Fruit fly (Drosophila melanogaster) whole organism, embryonic: Measurements from ENCODE around the gene Nprl3.

ENCODE experiments used
- ATbp ChIP-seq: fragments of 200-800 bp; sonication (Bioruptor generic); optimal IDR thresholded peaks from 2 replicates; lab custom pipeline; 2017; ENCODE audit warnings: missing biosample characterization, mild to moderate bottlenecking, missing genetic modification characterization, missing genetic modification reagents
- CG10274 ChIP-seq: fragments of 200-800 bp; sonication (Bioruptor generic); optimal IDR thresholded peaks from 3 replicates; lab custom pipeline; 2017; ENCODE audit warnings: missing biosample characterization, mild to moderate bottlenecking, missing genetic modification characterization
- CG10979 ChIP-seq: fragments of 200-800 bp; sonication (Bioruptor generic); optimal IDR thresholded peaks from 2 replicates; lab custom pipeline; 2018; ENCODE audit warnings: missing biosample characterization, mild to moderate bottlenecking, missing genetic modification characterization, moderate library complexity
- CG13123 ChIP-seq: fragments of 200-800 bp; sonication (Bioruptor generic); optimal IDR thresholded peaks from 2 replicates; lab custom pipeline; 2016; ENCODE audit warnings: missing biosample characterization, missing genetic modification characterization
- CG14710 ChIP-seq: fragments of 200-800 bp; sonication (Bioruptor generic); optimal IDR thresholded peaks from 3 replicates; lab custom pipeline; 2019; ENCODE audit warnings: missing biosample characterization, mild to moderate bottlenecking, missing genetic modification characterization, moderate library complexity
- CG15479 ChIP-seq: fragments of 200-800 bp; sonication (Bioruptor generic); optimal IDR thresholded peaks from 3 replicates; lab custom pipeline; 2019; ENCODE audit warnings: missing biosample characterization, mild to moderate bottlenecking, missing genetic modification characterization, moderate library complexity
- CG17568 ChIP-seq: fragments of 200-800 bp; sonication (Bioruptor generic); optimal IDR thresholded peaks from 2 replicates; lab custom pipeline; 2018; ENCODE audit warnings: missing biosample characterization, mild to moderate bottlenecking, missing genetic modification characterization, moderate library complexity
- CG2712 ChIP-seq: fragments of 200-800 bp; optimal IDR thresholded peaks from 3 replicates; lab custom pipeline; 2019; ENCODE audit warnings: missing biosample characterization, mild to moderate bottlenecking, missing genetic modification characterization, moderate library complexity
- CG30403 ChIP-seq: fragments of 200-800 bp; sonication (Bioruptor generic); optimal IDR thresholded peaks from 3 replicates; lab custom pipeline; 2016; ENCODE audit warnings: missing biosample characterization, missing genetic modification characterization
- CG31388 ChIP-seq: fragments of 200-800 bp; sonication (Bioruptor generic); optimal IDR thresholded peaks from 2 replicates; lab custom pipeline; 2016; ENCODE audit warnings: missing biosample characterization, missing genetic modification characterization
- CG32532 ChIP-seq: fragments of 200-800 bp; sonication (Bioruptor generic); IDR thresholded peaks from 2 replicates; pipeline ENCODE4 v1.3.6; 2022; ENCODE audit warnings: missing biosample characterization, missing genetic modification characterization
- CG32772 ChIP-seq: fragments of 200-800 bp; sonication (Bioruptor generic); IDR thresholded peaks from 2 replicates; pipeline ENCODE4 v1.3.6; 2022; ENCODE audit warnings: missing biosample characterization, missing genetic modification characterization
- CG3726 ChIP-seq: fragments of 200-800 bp; sonication (Bioruptor generic); IDR thresholded peaks from 3 replicates; pipeline ENCODE4, ENCODE4 v1.3.6; 2022; ENCODE audit warnings: missing biosample characterization, missing genetic modification characterization
- CG7271 ChIP-seq: fragments of 200-800 bp; sonication (Bioruptor generic); optimal IDR thresholded peaks from 2 replicates; lab custom pipeline; 2018; ENCODE audit warnings: missing biosample characterization, mild to moderate bottlenecking, missing genetic modification characterization, moderate library complexity
- CG9727 ChIP-seq: fragments of 200-800 bp; sonication (Bioruptor generic); optimal IDR thresholded peaks from 3 replicates; lab custom pipeline; 2017; ENCODE audit warnings: missing biosample characterization, mild to moderate bottlenecking, missing genetic modification characterization
- CG9876 ChIP-seq: fragments of 200-800 bp; sonication (Bioruptor generic); optimal IDR thresholded peaks from 2 replicates; lab custom pipeline; 2016; ENCODE audit warnings: missing biosample characterization, missing genetic modification characterization
- D19B ChIP-seq: fragments of 200-800 bp; sonication (Bioruptor generic); optimal IDR thresholded peaks from 2 replicates; lab custom pipeline; 2017; ENCODE audit warnings: missing biosample characterization, mild to moderate bottlenecking, missing genetic modification characterization
- Dbx ChIP-seq: fragments of 200-800 bp; sonication (Bioruptor generic); IDR thresholded peaks from 3 replicates; pipeline ENCODE4 v1.3.6; 2022; ENCODE audit warnings: missing biosample characterization, missing genetic modification characterization
- MBD-R2 ChIP-seq: fragments of 200-800 bp; sonication (Bioruptor generic); IDR thresholded peaks from 2 replicates; pipeline ENCODE4 v1.3.6; 2022; ENCODE audit warnings: missing biosample characterization, missing genetic modification characterization
- Nf-YB ChIP-seq: fragments of 200-800 bp; sonication (Bioruptor generic); optimal IDR thresholded peaks from 3 replicates; lab custom pipeline; 2019; ENCODE audit warnings: missing biosample characterization, mild to moderate bottlenecking, missing genetic modification characterization, moderate library complexity
- PHDP ChIP-seq: fragments of 200-800 bp; sonication (Bioruptor generic); optimal IDR thresholded peaks from 3 replicates; lab custom pipeline; 2018; ENCODE audit warnings: missing biosample characterization, mild to moderate bottlenecking, missing genetic modification characterization, moderate library complexity
- Trl ChIP-seq, 3 experiments: fragments of >200 bp in 2 of 3; fragments of 200-800 bp in 1 of 3; sonication (Bioruptor generic) in 1 of 3; optimal IDR thresholded peaks; 2 replicates in 1 of 3; 3 replicates in 2 of 3; lab custom pipeline; 2016 to 2017; ENCODE audit warnings: missing biosample characterization in 1 of 3, missing genetic modification characterization in 1 of 3
- YL-1 ChIP-seq: fragments of 200-800 bp; sonication (Bioruptor generic); optimal IDR thresholded peaks from 3 replicates; lab custom pipeline; 2017; ENCODE audit warnings: missing biosample characterization, mild to moderate bottlenecking, missing genetic modification characterization
- ab ChIP-seq: fragments of 200-800 bp; sonication (Bioruptor generic); optimal IDR thresholded peaks from 2 replicates; lab custom pipeline; 2016; ENCODE audit warnings: missing biosample characterization, missing genetic modification characterization
- amos ChIP-seq: fragments of 200-800 bp; sonication (Bioruptor generic); IDR thresholded peaks from 2 replicates; pipeline ENCODE4 v1.3.6; 2022; ENCODE audit warnings: missing biosample characterization, missing genetic modification characterization; ENCODE audit not compliant: partially characterized antibody
- ase ChIP-seq: fragments of 200-800 bp; sonication (Bioruptor generic); IDR thresholded peaks from 3 replicates; pipeline ENCODE4 v1.3.6; 2022; ENCODE audit warnings: missing biosample characterization, missing genetic modification characterization
- cg ChIP-seq: fragments of 200-800 bp; sonication (Bioruptor generic); optimal IDR thresholded peaks from 3 replicates; lab custom pipeline; 2019; ENCODE audit warnings: missing biosample characterization, mild to moderate bottlenecking, missing genetic modification characterization, moderate library complexity
- crc ChIP-seq: fragments of 200-800 bp; sonication (Bioruptor generic); optimal IDR thresholded peaks from 2 replicates; lab custom pipeline; 2016; ENCODE audit warnings: missing biosample characterization, missing genetic modification characterization
- danr ChIP-seq: fragments of 200-800 bp; sonication (Bioruptor generic); IDR thresholded peaks from 2 replicates; pipeline ENCODE4 v1.3.6; 2022; ENCODE audit warnings: missing biosample characterization, missing genetic modification characterization
- dmrt11E ChIP-seq: fragments of 200-800 bp; sonication (Bioruptor generic); optimal IDR thresholded peaks from 3 replicates; lab custom pipeline; 2018; ENCODE audit warnings: missing biosample characterization, mild to moderate bottlenecking, missing genetic modification characterization, moderate library complexity
- dmrt99B ChIP-seq: fragments of 200-800 bp; sonication (Bioruptor generic); optimal IDR thresholded peaks from 2 replicates; lab custom pipeline; 2018; ENCODE audit warnings: missing biosample characterization, mild to moderate bottlenecking, missing genetic modification characterization, moderate library complexity
- gsb-n ChIP-seq: fragments of 200-800 bp; sonication (Bioruptor generic); optimal IDR thresholded peaks from 3 replicates; lab custom pipeline; 2018; ENCODE audit warnings: missing biosample characterization, mild to moderate bottlenecking, missing genetic modification characterization
- hkb ChIP-seq, 2 experiments: fragments of 200-800 bp in 1 of 2; fragments of >200 bp in 1 of 2; sonication (Bioruptor generic) in 1 of 2; IDR thresholded peaks in 1 of 2; optimal IDR thresholded peaks in 1 of 2; 2 replicates each; pipeline versions ENCODE4 v1.3.6 to Lab custom; 2017 to 2022; ENCODE audit warnings: missing biosample characterization in 1 of 2, missing genetic modification characterization in 1 of 2
- inv ChIP-seq: fragments of 200-800 bp; sonication (Bioruptor generic); IDR thresholded peaks from 2 replicates; pipeline ENCODE4 v1.3.6; 2022; ENCODE audit warnings: missing biosample characterization, missing genetic modification characterization; ENCODE audit not compliant: partially characterized antibody
- knrl ChIP-seq: fragments of 200-800 bp; sonication (Bioruptor generic); IDR thresholded peaks from 3 replicates; pipeline ENCODE4 v1.3.6; 2022; ENCODE audit warnings: missing biosample characterization, missing genetic modification characterization; ENCODE audit not compliant: partially characterized antibody
- lab ChIP-seq: fragments of 200-800 bp; sonication (Bioruptor generic); optimal IDR thresholded peaks from 3 replicates; lab custom pipeline; 2017; ENCODE audit warnings: missing biosample characterization, missing genetic modification characterization, mild to moderate bottlenecking, moderate library complexity, missing genetic modification reagents
- lbe ChIP-seq: fragments of 200-800 bp; sonication (Bioruptor generic); optimal IDR thresholded peaks from 2 replicates; lab custom pipeline; 2016; ENCODE audit warnings: missing biosample characterization, mild to moderate bottlenecking, missing genetic modification characterization
- lilli ChIP-seq: fragments of 200-800 bp; sonication (Bioruptor generic); optimal IDR thresholded peaks from 3 replicates; lab custom pipeline; 2016; ENCODE audit warnings: missing biosample characterization, missing genetic modification characterization
- pnt ChIP-seq: fragments of 200-800 bp; sonication (Bioruptor generic); optimal IDR thresholded peaks from 3 replicates; lab custom pipeline; 2016; ENCODE audit warnings: missing biosample characterization, missing genetic modification characterization
- pum ChIP-seq: fragments of 200-800 bp; sonication (Bioruptor generic); optimal IDR thresholded peaks from 2 replicates; lab custom pipeline; 2016; ENCODE audit warnings: missing biosample characterization, missing genetic modification characterization
- row ChIP-seq: fragments of 200-800 bp; sonication (Bioruptor generic); IDR thresholded peaks from 3 replicates; pipeline ENCODE4 v1.3.6; 2022; ENCODE audit warnings: missing biosample characterization, missing genetic modification characterization
- salm ChIP-seq: fragments of 200-800 bp; sonication (Bioruptor generic); optimal IDR thresholded peaks from 2 replicates; lab custom pipeline; 2018; ENCODE audit warnings: missing biosample characterization, mild to moderate bottlenecking, missing genetic modification characterization
- sr ChIP-seq: fragments of 200-800 bp; sonication (Bioruptor generic); IDR thresholded peaks from 3 replicates; pipeline ENCODE4 v1.3.6; 2022; ENCODE audit warnings: missing biosample characterization, missing genetic modification characterization
- ssp ChIP-seq: fragments of 200-800 bp; sonication (Bioruptor generic); IDR thresholded peaks from 2 replicates; pipeline ENCODE4 v1.3.6; 2022; ENCODE audit warnings: missing biosample characterization, missing genetic modification characterization
- stwl ChIP-seq: fragments of 200-800 bp; sonication (Bioruptor generic); optimal IDR thresholded peaks from 3 replicates; lab custom pipeline; 2018; ENCODE audit warnings: missing biosample characterization, mild to moderate bottlenecking, missing genetic modification characterization, moderate library complexity
- sug ChIP-seq: fragments of 200-800 bp; optimal IDR thresholded peaks from 2 replicates; lab custom pipeline; 2019; ENCODE audit warnings: missing biosample characterization, mild to moderate bottlenecking, missing genetic modification characterization, moderate library complexity
- tna ChIP-seq: fragments of 200-800 bp; sonication (Bioruptor generic); IDR thresholded peaks from 2 replicates; pipeline ENCODE4 v1.3.6; 2022; ENCODE audit warnings: missing biosample characterization, missing genetic modification characterization; ENCODE audit not compliant: partially characterized antibody

The Nprl3 gene

DNA sequence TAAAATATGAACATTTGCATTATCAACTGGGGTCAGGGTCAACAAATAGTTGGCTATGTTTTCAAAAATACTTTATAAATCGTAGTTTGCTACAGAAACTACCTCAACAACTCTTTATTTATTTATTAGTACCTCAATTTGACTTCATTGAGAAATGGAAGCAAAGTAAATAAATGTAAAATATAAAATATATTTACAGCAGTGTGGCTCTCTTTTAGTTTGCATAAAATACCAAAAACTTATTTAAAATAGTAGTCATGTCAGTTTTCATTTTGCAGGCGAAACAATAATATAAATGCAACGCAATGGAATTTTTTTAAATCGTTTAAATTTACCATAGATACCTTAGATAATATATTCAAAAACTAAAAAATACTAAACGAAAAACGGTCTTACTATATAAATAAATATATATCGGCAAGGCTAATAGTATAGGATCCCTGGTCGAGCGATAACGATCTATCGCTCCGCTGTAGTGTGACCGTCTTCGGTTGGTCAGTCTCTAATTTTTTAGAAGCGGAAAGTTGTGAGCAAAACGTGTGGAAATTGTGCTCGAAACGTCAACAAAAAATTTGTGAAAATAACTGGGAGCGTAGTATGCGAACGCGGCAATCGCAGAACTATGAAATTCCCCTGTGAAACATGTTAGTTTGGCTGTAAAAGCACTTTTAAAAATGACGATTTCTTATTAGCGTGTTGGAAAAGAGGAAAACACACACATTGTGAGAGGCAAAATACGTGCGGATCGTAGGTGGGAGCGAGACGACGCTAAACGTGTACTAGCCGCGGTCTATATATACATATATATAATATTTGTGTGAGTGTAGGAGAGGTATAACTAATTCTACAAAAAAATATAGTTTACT lies at the start of gene Nprl3, which contains the start of gene upSET (continued):
- TF ChIP-seq lab (GFP tag; lab: Kevin White, UChicago) (peak; percentile 45), CG30403 (GFP tag; lab: Kevin White, UChicago) (no peak), cg (GFP tag; lab: Kevin White, UChicago) (no peak), knrl (GFP tag; lab: Robert Waterston, UW) (peak; percentile 90; the same call in 2 of the 3 replicates), row (GFP tag; lab: Robert Waterston, UW) (peak; percentile 54), CG3726 (GFP tag; lab: Robert Waterston, UW) (no peak), ase (GFP tag; lab: Robert Waterston, UW) (no peak), dmrt11E (no peak), CG9727 (GFP tag; lab: Kevin White, UChicago) (peak; percentile 7), CG31388 (no peak), crc (GFP tag; lab: Kevin White, UChicago) (no peak), amos (GFP tag; lab: Robert Waterston, UW) (peak; percentile 95), Trl (optimal IDR thresholded peaks at IDR 0.05; lab: Kevin White, UChicago) (no peak), Trl (GFP tag; optimal IDR thresholded peaks at IDR 0.05; lab: Kevin White, UChicago) (no peak), tna (GFP tag; lab: Robert Waterston, UW) (peak; percentile 83), pnt (GFP tag; lab: Kevin White, UChicago) (no peak), CG13123 (GFP tag; lab: Kevin White, UChicago) (no peak), MBD-R2 (GFP tag; lab: Robert Waterston, UW) (peak; percentile 24; the same call in 1 of the 2 replicates), Dbx (GFP tag; lab: Robert Waterston, UW) (0 out of 3 replicates have a peak, but pooled peaks have one; percentile 37), PHDP (tag; lab: Kevin White, UChicago) (no peak), CG14710 (tag; lab: Kevin White, UChicago) (peak; percentile 73), CG15479 (GFP tag; lab: Kevin White, UChicago) (no peak), CG2712 (peak; percentile 52), CG9876 (GFP tag; lab: Kevin White, UChicago) (no peak), Nf-YB (GFP tag; lab: Kevin White, UChicago) (no peak), D19B (no peak), CG32532 (GFP tag; lab: Robert Waterston, UW) (0 out of 2 replicates have a peak, but pooled peaks have one; percentile 41), CG10979 (no peak), ATbp (no peak), ab (no peak), hkb (optimal IDR thresholded peaks at IDR 0.05; lab: Kevin White, UChicago) (no peak), hkb (GFP tag; IDR thresholded peaks at IDR 0.05; lab: Robert Waterston, UW) (0 out of 2 replicates have a peak, but pooled peaks have one; percentile 24), stwl (tag; lab: Kevin White, UChicago) (peak; percentile 77), lbe (GFP tag; lab: Kevin White, UChicago) (no peak), CG10274 (no peak), YL-1 (peak; percentile 81), CG7271 (tag; lab: Kevin White, UChicago) (no peak), ssp (no peak), danr (GFP tag; lab: Robert Waterston, UW) (no peak), inv (peak; percentile 86), lilli (GFP tag; lab: Kevin White, UChicago) (no peak), CG32772 (no peak), CG17568 (no peak), sr (GFP tag; lab: Robert Waterston, UW) (no peak), salm (no peak), gsb-n (tag; lab: Kevin White, UChicago) (no peak), pum (GFP tag; lab: Kevin White, UChicago) (no peak), dmrt99B (tag; lab: Kevin White, UChicago) (no peak), sug (no peak)
